Worm (Caenorhabditis elegans) whole organism, L4 larva: ENCODE measurements around the gene cdc-50.B.

Source experiments
- D1046.2 ChIP-seq: fragments of 200-800 bp; sonication (Bioruptor generic); IDR thresholded peaks from 2 replicates; pipeline ENCODE4 v1.3.6; 2022; ENCODE audit warnings: missing genetic modification characterization, missing compliant biosample characterization
- F26F4.8 ChIP-seq: fragments of 200-800 bp; sonication (Bioruptor generic); conservative IDR thresholded peaks from 2 replicates; pipeline ENCODE4 v1.3.6; 2022; ENCODE audit warnings: missing genetic modification characterization, missing compliant biosample characterization
- T26A8.4 ChIP-seq: fragments of 200-800 bp; sonication (Bioruptor generic); IDR thresholded peaks from 2 replicates; pipeline ENCODE4 v1.3.6; 2022; ENCODE audit warnings: missing genetic modification characterization, missing compliant biosample characterization
- Y48G9A.11 ChIP-seq: fragments of 200-800 bp; sonication (Bioruptor generic); IDR thresholded peaks from 2 replicates; pipeline ENCODE4 v1.3.6; 2022; ENCODE audit warnings: missing genetic modification reagents, missing genetic modification characterization, missing compliant biosample characterization
- Y5F2A.4 ChIP-seq: fragments of 200-800 bp; sonication (Bioruptor generic); optimal IDR thresholded peaks from 2 replicates; lab custom pipeline; 2018; ENCODE audit warnings: mild to moderate bottlenecking, missing genetic modification characterization, missing compliant biosample characterization
- Y75B8A.6 ChIP-seq: fragments of 200-800 bp; sonication (Bioruptor generic); IDR thresholded peaks from 2 replicates; pipeline ENCODE4 v1.3.6; 2022; ENCODE audit warnings: missing genetic modification reagents, missing genetic modification characterization, missing compliant biosample characterization
- ZK546.5 ChIP-seq, 2 experiments: sonication (generic microtip); optimal IDR thresholded peaks; 2 replicates each; lab custom pipeline; 2017; ENCODE audit warnings: missing biosample characterization in 2 of 2, missing genetic modification characterization in 2 of 2
- aha-1 ChIP-seq: fragments of 150-350 bp; peaks from one replicate; lab custom pipeline; 2014; ENCODE audit warnings: missing biosample characterization, missing genetic modification characterization
- ceh-82 ChIP-seq: sonication (generic microtip); optimal IDR thresholded peaks from 2 replicates; lab custom pipeline; 2017; ENCODE audit warnings: missing biosample characterization, missing genetic modification characterization
- cey-2 ChIP-seq: sonication (generic microtip); optimal IDR thresholded peaks from 3 replicates; lab custom pipeline; 2017; ENCODE audit warnings: missing genetic modification characterization, mild to moderate bottlenecking, missing compliant biosample characterization, antibody characterized with exemption, borderline replicate concordance; ENCODE audit not compliant: insufficient read depth
- ctbp-1 ChIP-seq: fragments of 200-800 bp; sonication (Bioruptor generic); IDR thresholded peaks from 2 replicates; pipeline ENCODE4 v1.3.6; 2022; ENCODE audit warnings: missing genetic modification reagents, missing genetic modification characterization, missing compliant biosample characterization
- daf-12 ChIP-seq: fragments of 150-350 bp; optimal IDR thresholded peaks from 2 replicates; lab custom pipeline; 2014; ENCODE audit warnings: missing biosample characterization, missing genetic modification reagents, missing genetic modification characterization
- daf-16 ChIP-seq, 3 experiments: sonication (generic microtip); optimal IDR thresholded peaks; 2 replicates each; lab custom pipeline; 2016 to 2017; ENCODE audit warnings: missing genetic modification characterization in 3 of 3, missing genetic modification reagents in 3 of 3, mild to moderate bottlenecking in 2 of 3, missing compliant biosample characterization in 2 of 3, missing biosample characterization in 1 of 3, moderate library complexity in 1 of 3
- daf-8 ChIP-seq: fragments of 200-800 bp; sonication (Bioruptor generic); IDR thresholded peaks from 2 replicates; pipeline ENCODE4 v1.3.6; 2022; ENCODE audit warnings: missing genetic modification characterization, missing compliant biosample characterization
- dmd-9 ChIP-seq: fragments of 200-800 bp; sonication (Bioruptor generic); IDR thresholded peaks from 2 replicates; pipeline ENCODE4 v1.3.6; 2022; ENCODE audit warnings: missing genetic modification reagents, missing genetic modification characterization, missing compliant biosample characterization
- dpl-1 ChIP-seq: fragments of 150-350 bp; optimal IDR thresholded peaks from 2 replicates; lab custom pipeline; 2014; ENCODE audit warnings: missing biosample characterization, missing genetic modification reagents, missing genetic modification characterization
- dve-1 ChIP-seq: sonication (generic microtip); optimal IDR thresholded peaks from 2 replicates; lab custom pipeline; 2017; ENCODE audit warnings: antibody characterized with exemption, mild to moderate bottlenecking, missing genetic modification characterization, missing compliant biosample characterization; ENCODE audit not compliant: insufficient read depth
- egl-27 ChIP-seq: sonication (generic microtip); optimal IDR thresholded peaks from 3 replicates; lab custom pipeline; 2017; ENCODE audit warnings: missing biosample characterization, missing genetic modification reagents, missing genetic modification characterization
- hlh-30 ChIP-seq: sonication (generic microtip); optimal IDR thresholded peaks from 2 replicates; lab custom pipeline; 2017; ENCODE audit warnings: antibody characterized with exemption, mild to moderate bottlenecking, missing genetic modification characterization, missing compliant biosample characterization; ENCODE audit not compliant: insufficient read depth
- hmg-1.1 ChIP-seq: fragments of 200-800 bp; sonication (Bioruptor generic); IDR thresholded peaks from 2 replicates; pipeline ENCODE4 v1.3.6; 2022; ENCODE audit warnings: missing genetic modification reagents, missing genetic modification characterization, missing compliant biosample characterization
- jun-1 ChIP-seq: fragments of 150-350 bp; optimal IDR thresholded peaks from 2 replicates; lab custom pipeline; 2014; ENCODE audit warnings: missing biosample characterization, missing genetic modification reagents, missing genetic modification characterization
- lin-13 ChIP-seq: fragments of 150-350 bp; optimal IDR thresholded peaks from 2 replicates; lab custom pipeline; 2014; ENCODE audit warnings: missing biosample characterization, missing genetic modification reagents, missing genetic modification characterization
- lin-15B ChIP-seq: fragments of 150-350 bp; sonication (generic microtip); optimal IDR thresholded peaks from 3 replicates; lab custom pipeline; 2014; ENCODE audit warnings: missing biosample characterization, missing genetic modification characterization
- lin-39 ChIP-seq: fragments of 150-350 bp; optimal IDR thresholded peaks from 2 replicates; lab custom pipeline; 2014; ENCODE audit warnings: missing biosample characterization, missing genetic modification reagents, missing genetic modification characterization
- lir-3 ChIP-seq: sonication (generic microtip); optimal IDR thresholded peaks from 2 replicates; lab custom pipeline; 2016; ENCODE audit warnings: mild to moderate bottlenecking, missing genetic modification characterization, missing compliant biosample characterization
- mxl-3 ChIP-seq: fragments of 200-800 bp; sonication (Bioruptor generic); optimal IDR thresholded peaks from 2 replicates; lab custom pipeline; 2018; ENCODE audit warnings: mild to moderate bottlenecking, missing genetic modification characterization, missing compliant biosample characterization
- nhr-11 ChIP-seq: fragments of 150-350 bp; optimal IDR thresholded peaks from 2 replicates; lab custom pipeline; 2014; ENCODE audit warnings: missing biosample characterization, missing genetic modification characterization
- nhr-28 ChIP-seq: fragments of 150-350 bp; optimal IDR thresholded peaks from 2 replicates; lab custom pipeline; 2014; ENCODE audit warnings: missing biosample characterization, missing genetic modification characterization
- pha-4 ChIP-seq, 2 experiments: fragments of 150-350 bp in 1 of 2; fragments of 200-800 bp in 1 of 2; sonication (Bioruptor generic) in 1 of 2; IDR thresholded peaks in 1 of 2; optimal IDR thresholded peaks in 1 of 2; 2 replicates each; pipeline versions ENCODE4 v1.3.6 to Lab custom; 2014 to 2022; ENCODE audit warnings: missing genetic modification characterization in 2 of 2, missing genetic modification reagents in 2 of 2, missing biosample characterization in 1 of 2, missing compliant biosample characterization in 1 of 2
- php-3 ChIP-seq: fragments of 200-800 bp; sonication (Bioruptor generic); IDR thresholded peaks from 2 replicates; pipeline ENCODE4 v1.3.6; 2022; ENCODE audit warnings: missing genetic modification reagents, missing genetic modification characterization, missing compliant biosample characterization
- pqm-1 ChIP-seq: sonication (generic microtip); optimal IDR thresholded peaks from 2 replicates; lab custom pipeline; 2017; ENCODE audit warnings: missing biosample characterization, missing genetic modification characterization
- snpc-4 ChIP-seq: fragments of 150-350 bp; optimal IDR thresholded peaks from 2 replicates; lab custom pipeline; 2014; ENCODE audit warnings: missing biosample characterization, missing genetic modification characterization
- spr-1 ChIP-seq: sonication (generic microtip); optimal IDR thresholded peaks from 2 replicates; lab custom pipeline; 2016; ENCODE audit warnings: mild to moderate bottlenecking, missing genetic modification characterization, missing compliant biosample characterization
- zfp-2 ChIP-seq: sonication (generic microtip); optimal IDR thresholded peaks from 2 replicates; lab custom pipeline; 2016; ENCODE audit warnings: mild to moderate bottlenecking, missing genetic modification characterization, missing compliant biosample characterization
- zfp-3 ChIP-seq: fragments of 200-800 bp; sonication (Bioruptor generic); conservative IDR thresholded peaks from 2 replicates; pipeline ENCODE4 v1.3.6; 2022; ENCODE audit warnings: missing genetic modification reagents, missing genetic modification characterization, missing compliant biosample characterization
- ztf-7 ChIP-seq: fragments of 150-350 bp; optimal IDR thresholded peaks from 2 replicates; lab custom pipeline; 2014; ENCODE audit warnings: missing biosample characterization, missing genetic modification characterization

cdc-50.B gene

DNA sequence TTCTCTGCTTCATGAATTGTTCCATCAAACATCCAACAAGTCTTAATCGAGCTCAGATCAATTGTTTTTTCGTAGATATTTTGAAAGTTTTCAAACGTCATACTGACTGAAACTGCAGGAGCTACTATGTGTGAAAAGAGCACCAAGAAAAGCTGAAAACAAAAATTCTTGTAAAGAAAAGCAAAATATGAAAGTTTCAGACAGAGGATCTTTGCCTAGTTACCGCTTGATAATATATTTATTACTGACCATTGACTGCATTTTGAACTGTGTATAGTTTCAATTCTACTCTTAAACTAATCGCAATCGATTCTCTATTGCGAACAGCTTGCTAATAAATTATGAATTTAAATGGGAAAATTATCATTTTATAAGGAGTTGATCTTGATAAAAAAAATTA, 33.6 kb downstream of the cdc-50.B start, which contains the start of gene clec-182:
Gene clec-182 (minus strand): TSS at position 101 of the 400 bp plus-strand sequence.
- TF ChIP-seq lir-3 (tag; lab: Kevin White, UChicago): no peak
- no peak for TF ChIP-seq nhr-11 (tag; lab: Kevin White, UChicago)
- TF ChIP-seq egl-27 (tag; lab: Kevin White, UChicago): no peak
- no peak for TF ChIP-seq ZK546.5 (tag; optimal IDR thresholded peaks at IDR 0.05; lab: Kevin White, UChicago)
- TF ChIP-seq zfp-2: no peak
- TF ChIP-seq F26F4.8: no peak
- no peak for TF ChIP-seq Y48G9A.11 (GFP tag; lab: Robert Waterston, UW)
- TF ChIP-seq ceh-82 (tag; lab: Kevin White, UChicago): no peak
- TF ChIP-seq daf-12 (tag; lab: Kevin White, UChicago): no peak
- no peak for TF ChIP-seq ztf-7 (tag; lab: Kevin White, UChicago)
- TF ChIP-seq, all 104 proteins: peak for 0

DNA sequence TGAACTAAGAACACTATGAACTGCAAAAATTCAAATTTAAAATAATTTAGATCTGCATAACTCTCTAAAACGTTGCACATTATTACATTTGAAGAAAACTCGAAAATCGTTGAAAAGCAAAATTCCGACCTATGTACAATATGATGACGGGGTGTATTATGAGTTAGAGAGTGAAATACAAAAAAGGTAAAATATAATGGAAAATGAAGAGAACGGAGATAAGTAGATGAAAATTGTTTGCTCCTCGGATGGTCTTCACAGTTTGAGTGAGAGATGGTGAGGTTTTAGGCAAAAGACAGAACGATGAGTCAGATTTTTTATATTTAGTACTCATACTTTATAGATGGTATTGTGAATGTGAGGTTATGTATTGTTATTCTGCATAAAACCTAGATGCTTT, 42.7 kb downstream of the cdc-50.B start:
- TF ChIP-seq Y75B8A.6 (GFP tag; lab: Robert Waterston, UW): no peak
- peak; percentile 48 for TF ChIP-seq dve-1 (tag; lab: Kevin White, UChicago)
- peak; percentile 9 for TF ChIP-seq pqm-1 (tag; lab: Kevin White, UChicago)
- TF ChIP-seq Y5F2A.4: no peak
- TF ChIP-seq zfp-3 (GFP tag; lab: Robert Waterston, UW): no peak
- TF ChIP-seq daf-16 (GFP tag; optimal IDR thresholded peaks at IDR 0.05; lab: Kevin White, UChicago): no peak
- peak; percentile 51 for TF ChIP-seq daf-16 (tag; optimal IDR thresholded peaks at IDR 0.05; lab: Kevin White, UChicago)
- no peak for TF ChIP-seq snpc-4 (tag; lab: Kevin White, UChicago)
- TF ChIP-seq dmd-9 (GFP tag; lab: Robert Waterston, UW): no peak
- no peak for TF ChIP-seq lin-13 (GFP tag; lab: Kevin White, UChicago)
- no peak for TF ChIP-seq zfp-2
- TF ChIP-seq D1046.2 (GFP tag; lab: Robert Waterston, UW): no peak
- peak; percentile 1 for TF ChIP-seq nhr-28

DNA sequence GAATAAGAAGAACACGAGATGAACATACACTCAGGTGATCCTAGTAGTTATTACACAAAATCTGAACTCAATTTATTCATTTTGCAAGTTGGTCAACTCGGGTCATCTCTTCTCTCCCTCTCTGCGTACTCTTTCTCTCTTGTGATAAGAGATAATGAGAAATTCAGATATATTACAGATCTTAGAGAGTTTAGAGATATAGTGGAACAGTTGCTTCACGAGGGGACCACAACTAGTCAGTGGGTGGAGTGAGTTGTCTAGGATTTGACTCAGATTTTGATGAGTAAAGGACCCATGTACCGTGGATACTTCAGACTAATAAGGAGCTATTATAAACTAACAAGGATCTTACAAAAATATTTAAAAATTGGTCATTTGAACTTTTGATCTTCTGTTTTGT, 48.9 kb downstream of the cdc-50.B start, which contains the start of gene exc-5:
Gene exc-5 (minus strand): TSS at position 57 of the 400 bp plus-strand sequence.
- TF ChIP-seq spr-1 (no peak), nhr-11 (tag; lab: Kevin White, UChicago) (peak; percentile 8), aha-1 (peak; percentile 72), pqm-1 (tag; lab: Kevin White, UChicago) (no peak), lin-39 (no peak), cey-2 (tag; lab: Kevin White, UChicago) (no peak), lin-15B (no peak)
- TF ChIP-seq, all 104 proteins: peak for 2

DNA sequence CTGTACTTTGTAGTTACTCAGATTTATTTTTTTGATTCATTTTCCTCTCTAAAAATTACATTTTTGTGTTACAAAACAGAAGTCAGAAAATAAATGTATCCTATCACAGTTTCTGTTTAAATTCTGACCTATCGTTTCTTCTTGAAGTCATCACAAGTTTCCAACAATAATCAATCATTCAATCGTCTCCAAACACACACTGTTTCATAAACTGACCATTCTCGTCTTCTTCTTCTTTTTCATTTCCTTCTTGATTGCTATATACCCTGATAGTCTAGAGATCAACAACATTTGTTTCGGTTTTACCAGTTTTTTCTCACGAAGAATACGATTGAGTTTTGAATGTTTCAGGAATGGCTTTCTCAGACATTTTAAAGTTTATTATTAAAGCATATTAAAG, 50.5 kb downstream of the cdc-50.B start:
- TF ChIP-seq Y5F2A.4 (no peak), hlh-30 (tag; lab: Kevin White, UChicago) (peak; percentile 0), nhr-28 (peak; percentile 75)
- TF ChIP-seq, all 104 proteins: peak for 2

DNA sequence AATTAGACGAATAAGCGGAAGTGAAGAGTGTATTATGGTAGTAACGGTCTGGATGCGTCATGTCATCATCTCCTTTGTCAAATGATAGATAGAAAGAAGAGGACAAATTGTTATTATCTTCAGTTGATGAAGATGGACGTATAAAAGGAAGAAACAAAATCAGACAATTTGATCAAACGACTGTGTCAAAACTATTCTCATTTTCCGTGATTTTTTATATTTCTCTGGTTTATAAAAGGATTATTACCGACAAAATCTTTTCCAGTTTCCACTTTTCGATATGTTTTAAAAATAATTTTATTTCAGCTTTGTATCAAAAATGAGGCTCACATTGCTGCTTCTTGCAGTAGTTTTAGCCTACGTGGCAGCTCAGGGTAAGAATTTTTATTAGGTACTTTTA, 51.4 kb downstream of the cdc-50.B start, which contains the start of gene grsp-2:
Gene grsp-2 (plus strand): TSS at position 301 of the 400 bp plus-strand sequence.
- TF ChIP-seq dmd-9 (GFP tag; lab: Robert Waterston, UW) (no peak), Y5F2A.4 (no peak), php-3 (no peak), T26A8.4 (GFP tag; lab: Robert Waterston, UW) (no peak), dpl-1 (GFP tag; lab: Kevin White, UChicago) (no peak), lin-39 (no peak), pha-4 (GFP tag; IDR thresholded peaks at IDR 0.05; lab: Robert Waterston, UW) (no peak), pha-4 (tag; optimal IDR thresholded peaks at IDR 0.05; lab: Kevin White, UChicago) (no peak), zfp-3 (GFP tag; lab: Robert Waterston, UW) (no peak), jun-1 (no peak), daf-8 (GFP tag; lab: Robert Waterston, UW) (no peak), egl-27 (tag; lab: Kevin White, UChicago) (no peak), mxl-3 (no peak), ctbp-1 (GFP tag; lab: Robert Waterston, UW) (no peak), hmg-1.1 (GFP tag; lab: Robert Waterston, UW) (no peak), snpc-4 (tag; lab: Kevin White, UChicago) (no peak)
